Fruit fly (Drosophila melanogaster) whole organism, embryonic: ENCODE data around the gene HDAC6.

Experiments
- Abd-B ChIP-seq: fragments of 200-800 bp; sonication (Bioruptor generic); optimal IDR thresholded peaks from 2 replicates; lab custom pipeline; 2018; ENCODE audit warnings: missing biosample characterization, mild to moderate bottlenecking, missing genetic modification characterization, moderate library complexity
- Asciz ChIP-seq: fragments of 200-800 bp; sonication (Bioruptor generic); optimal IDR thresholded peaks from 2 replicates; lab custom pipeline; 2017; ENCODE audit warnings: missing biosample characterization, mild to moderate bottlenecking, missing genetic modification characterization, missing genetic modification reagents
- B-H1 ChIP-seq: fragments of 200-800 bp; sonication (Bioruptor generic); IDR thresholded peaks from 3 replicates; pipeline ENCODE4 v1.3.6; 2022; ENCODE audit warnings: missing biosample characterization, missing genetic modification characterization
- CG10321 ChIP-seq: fragments of 200-800 bp; sonication (Bioruptor generic); IDR thresholded peaks from 2 replicates; pipeline ENCODE4 v1.3.6; 2022; ENCODE audit warnings: missing biosample characterization, missing genetic modification characterization
- CG10565 ChIP-seq: fragments of 200-800 bp; sonication (Bioruptor generic); optimal IDR thresholded peaks from 3 replicates; lab custom pipeline; 2016; ENCODE audit warnings: missing biosample characterization, mild to moderate bottlenecking, missing genetic modification characterization
- CG10654 ChIP-seq: fragments of 200-800 bp; sonication (Bioruptor generic); optimal IDR thresholded peaks from 2 replicates; lab custom pipeline; 2016; ENCODE audit warnings: missing biosample characterization, missing genetic modification characterization
- CG12769 ChIP-seq: fragments of 200-800 bp; sonication (Bioruptor generic); optimal IDR thresholded peaks from 2 replicates; lab custom pipeline; 2019; ENCODE audit warnings: missing biosample characterization, mild to moderate bottlenecking, missing genetic modification characterization, moderate library complexity
- CG1832 ChIP-seq: fragments of 200-800 bp; sonication (Bioruptor generic); optimal IDR thresholded peaks from 2 replicates; lab custom pipeline; 2017; ENCODE audit warnings: missing biosample characterization, mild to moderate bottlenecking, missing genetic modification characterization, inconsistent platforms
- CG18764 ChIP-seq: fragments of 200-800 bp; sonication (Bioruptor generic); optimal IDR thresholded peaks from 3 replicates; lab custom pipeline; 2016; ENCODE audit warnings: missing biosample characterization, missing genetic modification characterization
- CG2116 ChIP-seq: fragments of 200-800 bp; sonication (Bioruptor generic); optimal IDR thresholded peaks from 3 replicates; lab custom pipeline; 2018; ENCODE audit warnings: missing biosample characterization, mild to moderate bottlenecking, missing genetic modification characterization
- CG32532 ChIP-seq: fragments of 200-800 bp; sonication (Bioruptor generic); IDR thresholded peaks from 2 replicates; pipeline ENCODE4 v1.3.6; 2022; ENCODE audit warnings: missing biosample characterization, missing genetic modification characterization
- CG4360 ChIP-seq: fragments of 200-800 bp; sonication (Bioruptor generic); IDR thresholded peaks from 2 replicates; pipeline ENCODE4 v1.3.6; 2022; ENCODE audit warnings: missing biosample characterization, missing genetic modification characterization
- CG4707 ChIP-seq: fragments of 200-800 bp; sonication (Bioruptor generic); optimal IDR thresholded peaks from 2 replicates; lab custom pipeline; 2018; ENCODE audit warnings: missing biosample characterization, mild to moderate bottlenecking, missing genetic modification characterization, moderate library complexity
- CG8089 ChIP-seq: fragments of 200-800 bp; sonication (Bioruptor generic); optimal IDR thresholded peaks from 3 replicates; lab custom pipeline; 2016; ENCODE audit warnings: missing biosample characterization, missing genetic modification characterization
- CG9609 ChIP-seq: fragments of 200-800 bp; sonication (Bioruptor generic); optimal IDR thresholded peaks from 3 replicates; lab custom pipeline; 2016; ENCODE audit warnings: missing biosample characterization, missing genetic modification characterization
- CG9817 ChIP-seq: fragments of 200-800 bp; sonication (Bioruptor generic); optimal IDR thresholded peaks from 2 replicates; lab custom pipeline; 2018; ENCODE audit warnings: missing biosample characterization, mild to moderate bottlenecking, missing genetic modification characterization, moderate library complexity
- D19B ChIP-seq: fragments of 200-800 bp; sonication (Bioruptor generic); optimal IDR thresholded peaks from 2 replicates; lab custom pipeline; 2017; ENCODE audit warnings: missing biosample characterization, mild to moderate bottlenecking, missing genetic modification characterization
- Dll ChIP-seq: fragments of 200-800 bp; sonication (Bioruptor generic); IDR thresholded peaks from 4 replicates; pipeline ENCODE4 v1.3.6; 2022; ENCODE audit warnings: missing biosample characterization, missing genetic modification characterization; ENCODE audit not compliant: partially characterized antibody
- Ets65A ChIP-seq: fragments of 200-800 bp; sonication (Bioruptor generic); peaks from one replicate; lab custom pipeline; 2016; ENCODE audit warnings: missing biosample characterization, missing genetic modification characterization
- HHEX ChIP-seq: fragments of 200-800 bp; sonication (Bioruptor generic); optimal IDR thresholded peaks from 3 replicates; lab custom pipeline; 2017; ENCODE audit warnings: missing biosample characterization, mild to moderate bottlenecking, missing genetic modification characterization, missing genetic modification reagents
- Jarid2 ChIP-seq: fragments of 200-800 bp; sonication (Bioruptor generic); optimal IDR thresholded peaks from 3 replicates; lab custom pipeline; 2017; ENCODE audit warnings: mild to moderate bottlenecking, missing biosample characterization, missing genetic modification reagents, missing genetic modification characterization
- Lim3 ChIP-seq: fragments of 200-800 bp; sonication (Bioruptor generic); IDR thresholded peaks from 2 replicates; pipeline ENCODE4 v1.3.6; 2022; ENCODE audit warnings: missing biosample characterization, missing genetic modification characterization
- MESR4 ChIP-seq: fragments of 200-800 bp; sonication (Bioruptor generic); optimal IDR thresholded peaks from 2 replicates; lab custom pipeline; 2018; ENCODE audit warnings: missing biosample characterization, mild to moderate bottlenecking, missing genetic modification characterization, moderate library complexity
- MTF-1 ChIP-seq: fragments of 200-800 bp; sonication (Bioruptor generic); optimal IDR thresholded peaks from 2 replicates; lab custom pipeline; 2018; ENCODE audit warnings: missing biosample characterization, mild to moderate bottlenecking, missing genetic modification characterization, borderline replicate concordance
- Mes4 ChIP-seq: fragments of 200-800 bp; sonication (Bioruptor generic); optimal IDR thresholded peaks from 2 replicates; lab custom pipeline; 2016; ENCODE audit warnings: missing biosample characterization, missing genetic modification characterization
- Mrtf ChIP-seq: fragments of 200-800 bp; sonication (Bioruptor generic); IDR thresholded peaks from 3 replicates; pipeline ENCODE4 v1.3.6; 2022; ENCODE audit warnings: missing biosample characterization, missing genetic modification characterization
- NK7.1 ChIP-seq: fragments of 200-800 bp; sonication (Bioruptor generic); optimal IDR thresholded peaks from 3 replicates; lab custom pipeline; 2016; ENCODE audit warnings: missing biosample characterization, missing genetic modification characterization
- Nf-YB ChIP-seq: fragments of 200-800 bp; sonication (Bioruptor generic); optimal IDR thresholded peaks from 3 replicates; lab custom pipeline; 2019; ENCODE audit warnings: missing biosample characterization, mild to moderate bottlenecking, missing genetic modification characterization, moderate library complexity
- Six4 ChIP-seq: fragments of 200-800 bp; sonication (Bioruptor generic); optimal IDR thresholded peaks from 2 replicates; lab custom pipeline; 2016; ENCODE audit warnings: missing biosample characterization, missing genetic modification characterization
- Sox100B ChIP-seq: fragments of 200-800 bp; sonication (Bioruptor generic); optimal IDR thresholded peaks from 3 replicates; lab custom pipeline; 2018; ENCODE audit warnings: missing biosample characterization, mild to moderate bottlenecking, missing genetic modification characterization
- Taf1 ChIP-seq: fragments of 200-800 bp; sonication (Bioruptor generic); IDR thresholded peaks from 2 replicates; pipeline ENCODE4 v1.3.6; 2022; ENCODE audit warnings: missing biosample characterization, missing genetic modification characterization
- bsh ChIP-seq, 2 experiments: fragments of 200-800 bp; sonication (Bioruptor generic); optimal IDR thresholded peaks; 2 replicates each; lab custom pipeline; 2017 to 2018; ENCODE audit warnings: mild to moderate bottlenecking in 2 of 2, missing biosample characterization in 2 of 2, missing genetic modification characterization in 2 of 2, moderate library complexity in 1 of 2
- cad ChIP-seq: fragments of >200 bp; optimal IDR thresholded peaks from 2 replicates; lab custom pipeline; 2017; ENCODE audit warnings: missing biosample characterization, missing genetic modification characterization
- corto ChIP-seq: fragments of 200-800 bp; sonication (Bioruptor generic); optimal IDR thresholded peaks from 2 replicates; lab custom pipeline; 2016; ENCODE audit warnings: missing biosample characterization, mild to moderate bottlenecking, missing genetic modification characterization, moderate library complexity
- ewg ChIP-seq: fragments of 200-800 bp; sonication (Bioruptor generic); optimal IDR thresholded peaks from 3 replicates; lab custom pipeline; 2017; ENCODE audit warnings: mild to moderate bottlenecking, missing biosample characterization, missing genetic modification reagents, missing genetic modification characterization
- gce ChIP-seq: fragments of 200-800 bp; sonication (Bioruptor generic); IDR thresholded peaks from 3 replicates; pipeline ENCODE4 v1.3.6; 2022; ENCODE audit warnings: missing biosample characterization, missing genetic modification characterization
- grau ChIP-seq: fragments of 200-800 bp; optimal IDR thresholded peaks from 3 replicates; lab custom pipeline; 2019; ENCODE audit warnings: missing biosample characterization, mild to moderate bottlenecking, missing genetic modification characterization, moderate library complexity
- gro ChIP-seq: fragments of 200-800 bp; sonication (Bioruptor generic); optimal IDR thresholded peaks from 2 replicates; lab custom pipeline; 2016; ENCODE audit warnings: missing biosample characterization, missing genetic modification characterization
- hbn ChIP-seq: fragments of 200-800 bp; sonication (Bioruptor generic); IDR thresholded peaks from 2 replicates; pipeline ENCODE4 v1.3.6; 2022; ENCODE audit warnings: missing biosample characterization, missing genetic modification characterization; ENCODE audit not compliant: partially characterized antibody
- mld ChIP-seq: fragments of 200-800 bp; sonication (Bioruptor generic); IDR thresholded peaks from 3 replicates; pipeline ENCODE4 v1.3.6; 2022; ENCODE audit warnings: missing biosample characterization, missing genetic modification characterization; ENCODE audit not compliant: partially characterized antibody
- oc ChIP-seq: fragments of 200-800 bp; sonication (Bioruptor generic); optimal IDR thresholded peaks from 2 replicates; lab custom pipeline; 2018; ENCODE audit warnings: missing biosample characterization, mild to moderate bottlenecking, missing genetic modification characterization, moderate library complexity
- pb ChIP-seq: fragments of 200-800 bp; sonication (Bioruptor generic); optimal IDR thresholded peaks from 3 replicates; lab custom pipeline; 2016; ENCODE audit warnings: missing biosample characterization, missing genetic modification characterization
- sens ChIP-seq: fragments of 200-800 bp; sonication (Bioruptor generic); peaks from one replicate; lab custom pipeline; 2016; ENCODE audit warnings: missing biosample characterization, missing genetic modification characterization
- sna ChIP-seq: fragments of 200-800 bp; sonication (Bioruptor generic); IDR thresholded peaks from 2 replicates; pipeline ENCODE4 v1.3.6; 2022; ENCODE audit warnings: missing biosample characterization, missing genetic modification characterization; ENCODE audit not compliant: partially characterized antibody
- so ChIP-seq: fragments of 200-800 bp; sonication (Bioruptor generic); IDR thresholded peaks from 3 replicates; pipeline ENCODE4 v1.3.6; 2022; ENCODE audit warnings: missing biosample characterization, missing genetic modification characterization
- sqz ChIP-seq: fragments of 200-800 bp; sonication (Bioruptor generic); optimal IDR thresholded peaks from 3 replicates; lab custom pipeline; 2018; ENCODE audit warnings: missing biosample characterization, mild to moderate bottlenecking, missing genetic modification characterization
- stwl ChIP-seq: fragments of 200-800 bp; sonication (Bioruptor generic); optimal IDR thresholded peaks from 3 replicates; lab custom pipeline; 2018; ENCODE audit warnings: missing biosample characterization, mild to moderate bottlenecking, missing genetic modification characterization, moderate library complexity
- sug ChIP-seq: fragments of 200-800 bp; optimal IDR thresholded peaks from 2 replicates; lab custom pipeline; 2019; ENCODE audit warnings: missing biosample characterization, mild to moderate bottlenecking, missing genetic modification characterization, moderate library complexity
- tll ChIP-seq, 2 experiments: fragments of 200-800 bp in 1 of 2; fragments of >200 bp in 1 of 2; sonication (Bioruptor generic) in 1 of 2; optimal IDR thresholded peaks; 2 replicates each; lab custom pipeline; 2017 to 2019; ENCODE audit warnings: missing biosample characterization in 2 of 2, missing genetic modification characterization in 2 of 2, mild to moderate bottlenecking in 1 of 2, moderate library complexity in 1 of 2
- wek ChIP-seq: fragments of 200-800 bp; sonication (Bioruptor generic); optimal IDR thresholded peaks from 3 replicates; lab custom pipeline; 2018; ENCODE audit warnings: missing biosample characterization, mild to moderate bottlenecking, missing genetic modification characterization, moderate library complexity
- zen ChIP-seq: fragments of 200-800 bp; sonication (Bioruptor generic); optimal IDR thresholded peaks from 3 replicates; lab custom pipeline; 2018; ENCODE audit warnings: missing biosample characterization, mild to moderate bottlenecking, missing genetic modification characterization, moderate library complexity

The HDAC6 gene

dm6 chrX:15356410-15356809 is 23.3 kb downstream of the HDAC6 start (continued):
- no peak for TF ChIP-seq CG10654
- TF ChIP-seq HHEX (GFP tag; lab: Kevin White, UChicago): no peak
- TF ChIP-seq hbn: no peak
- peak; percentile 74 for TF ChIP-seq Ets65A (GFP tag; lab: Kevin White, UChicago)
- no peak for TF ChIP-seq CG12769 (tag; lab: Kevin White, UChicago)
- TF ChIP-seq CG18764 (GFP tag; lab: Kevin White, UChicago): no peak
- TF ChIP-seq CG4707: no peak
- TF ChIP-seq NK7.1 (GFP tag; lab: Kevin White, UChicago): no peak
- peak; percentile 79 for TF ChIP-seq sqz (GFP tag; lab: Kevin White, UChicago)
- no peak for TF ChIP-seq Taf1 (GFP tag; lab: Robert Waterston, UW)
- TF ChIP-seq so (GFP tag; lab: Robert Waterston, UW): no peak
- no peak for TF ChIP-seq Abd-B (GFP tag; lab: Kevin White, UChicago)
- TF ChIP-seq CG1832 (GFP tag; lab: Kevin White, UChicago): peak; percentile 96
- no peak for TF ChIP-seq gro (GFP tag; lab: Kevin White, UChicago)
- TF ChIP-seq corto (GFP tag; lab: Kevin White, UChicago): no peak
- no peak for TF ChIP-seq D19B
- no peak for TF ChIP-seq CG32532 (GFP tag; lab: Robert Waterston, UW)
- TF ChIP-seq Sox100B (GFP tag; lab: Kevin White, UChicago): no peak
- no peak for TF ChIP-seq stwl (tag; lab: Kevin White, UChicago)
- TF ChIP-seq Six4 (GFP tag; lab: Kevin White, UChicago): no peak
- peak; percentile 99 for TF ChIP-seq ewg (GFP tag; lab: Kevin White, UChicago)
- TF ChIP-seq bsh (GFP tag; optimal IDR thresholded peaks at IDR 0.05; lab: Kevin White, UChicago): no peak
- TF ChIP-seq sug (tag; lab: Kevin White, UChicago): no peak
- TF ChIP-seq B-H1 (GFP tag; lab: Robert Waterston, UW): no peak
- TF ChIP-seq Nf-YB (GFP tag; lab: Kevin White, UChicago): peak; percentile 95
- TF ChIP-seq gce: no peak
- no peak for TF ChIP-seq MTF-1 (GFP tag; lab: Kevin White, UChicago)
- no peak for TF ChIP-seq MESR4 (GFP tag; lab: Kevin White, UChicago)
- no peak for TF ChIP-seq Dll (GFP tag; lab: Robert Waterston, UW)
- no peak for TF ChIP-seq CG9609 (GFP tag; lab: Kevin White, UChicago)
- TF ChIP-seq CG8089 (GFP tag; lab: Kevin White, UChicago): no peak
- no peak for TF ChIP-seq CG4360 (GFP tag; lab: Robert Waterston, UW)
- no peak for TF ChIP-seq Lim3
- no peak for TF ChIP-seq pb (GFP tag; lab: Kevin White, UChicago)
- TF ChIP-seq wek (GFP tag; lab: Kevin White, UChicago): no peak
- TF ChIP-seq oc (tag; lab: Kevin White, UChicago): no peak
- no peak for TF ChIP-seq Asciz (GFP tag; lab: Kevin White, UChicago)
- TF ChIP-seq sna (GFP tag; lab: Robert Waterston, UW): no peak
- TF ChIP-seq grau: no peak
- no peak for TF ChIP-seq mld
- TF ChIP-seq sens (GFP tag; lab: Kevin White, UChicago): peak; percentile 17
- TF ChIP-seq Mrtf (GFP tag; lab: Robert Waterston, UW): no peak
- TF ChIP-seq CG9817 (tag; lab: Kevin White, UChicago): no peak
- TF ChIP-seq cad (GFP tag; lab: Kevin White, UChicago): no peak
- no peak for TF ChIP-seq Jarid2 (GFP tag; lab: Kevin White, UChicago)
- TF ChIP-seq zen (tag; lab: Kevin White, UChicago): no peak
- TF ChIP-seq CG2116 (GFP tag; lab: Kevin White, UChicago): no peak
- peak in 1 of 2 experiments; percentile 65 for TF ChIP-seq tll (GFP tag; optimal IDR thresholded peaks at IDR 0.05; lab: Kevin White, UChicago)
- TF ChIP-seq CG10565 (GFP tag; lab: Kevin White, UChicago): no peak
- peak; percentile 83 for TF ChIP-seq CG10321
- TF ChIP-seq Mes4 (GFP tag; lab: Kevin White, UChicago): no peak
